Fruit fly (Drosophila melanogaster): ENCODE data around the gene Skp2.
A peak's percentile ranks its signal among the peaks of the same experiment; 100 is the strongest.

Gene Skp2

DNA sequence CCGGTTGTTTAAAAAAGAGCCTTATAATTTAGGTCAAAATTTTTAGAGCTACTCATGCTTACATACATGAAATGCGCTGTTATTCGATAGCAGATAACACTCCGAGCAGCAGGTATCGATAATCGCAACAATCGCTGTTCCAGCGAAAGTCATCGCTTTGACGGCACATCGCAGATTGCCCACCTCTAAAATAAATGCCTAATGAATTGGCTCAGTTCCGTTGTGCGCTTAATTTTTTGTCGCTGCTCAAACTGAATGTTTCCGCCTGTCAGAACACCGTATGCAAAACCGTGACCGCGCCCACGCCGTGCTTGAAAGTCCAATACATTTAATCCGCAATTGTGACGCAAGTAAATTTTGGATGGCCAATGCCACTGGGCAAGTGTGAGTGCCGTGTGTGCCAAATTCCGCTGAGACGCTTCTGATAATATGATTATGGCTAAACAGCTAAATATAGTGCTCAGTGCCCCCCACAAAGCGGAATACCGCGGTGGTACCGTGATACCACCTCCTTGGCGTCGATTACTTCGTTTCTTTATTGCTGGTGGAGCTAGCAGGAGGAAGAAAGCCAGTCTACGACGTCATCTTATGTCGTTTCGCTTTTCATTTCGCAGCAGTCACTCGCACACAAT, 17.9 kb downstream of the Skp2 start, which contains the start of gene CG9795 (continued):
- peak; percentile 19 for TF ChIP-seq CG17802 (tag; optimal IDR thresholded peaks at IDR 0.05)
- TF ChIP-seq bowl (GFP tag; IDR thresholded peaks at IDR 0.05): no peak
- TF ChIP-seq luna (GFP tag; optimal IDR thresholded peaks at IDR 0.05): no peak
- no peak for TF ChIP-seq Dip3 (GFP tag; optimal IDR thresholded peaks at IDR 0.05)
- TF ChIP-seq sob (GFP tag; IDR thresholded peaks at IDR 0.05): peak; percentile 71
- TF ChIP-seq pita (GFP tag; optimal IDR thresholded peaks at IDR 0.05): no peak
- no peak for TF ChIP-seq CG1792 (GFP tag; optimal IDR thresholded peaks at IDR 0.05)
- TF ChIP-seq CG14014 (GFP tag; IDR thresholded peaks at IDR 0.05): no peak
- no peak for TF ChIP-seq sim (GFP tag; IDR thresholded peaks at IDR 0.05)
- peak; percentile 93 for TF ChIP-seq CG34224 (GFP tag; IDR thresholded peaks at IDR 0.05; ENCODE audit: partially characterized antibody)
- TF ChIP-seq oc (tag; optimal IDR thresholded peaks at IDR 0.05): peak; percentile 7
- TF ChIP-seq CG11456 (GFP tag; IDR thresholded peaks at IDR 0.05): no peak
- peak; percentile 57 for TF ChIP-seq row (GFP tag; IDR thresholded peaks at IDR 0.05)
- TF ChIP-seq jing (GFP tag; optimal IDR thresholded peaks at IDR 0.05): no peak
- peak; percentile 18 for TF ChIP-seq CG13624 (GFP tag; optimal IDR thresholded peaks at IDR 0.05)
- peak; percentile 28 for TF ChIP-seq CG10979 (tag; optimal IDR thresholded peaks at IDR 0.05)
- no peak for TF ChIP-seq Oli (tag; optimal IDR thresholded peaks at IDR 0.05)
- TF ChIP-seq pho (GFP tag; optimal IDR thresholded peaks at IDR 0.05): no peak
- 0 out of 2 replicates have a peak, but pooled peaks have one; percentile 31 for TF ChIP-seq CG3847 (GFP tag; IDR thresholded peaks at IDR 0.05)
- TF ChIP-seq hb (GFP tag; IDR thresholded peaks at IDR 0.05; ENCODE audit: partially characterized antibody): peak; percentile 91
- TF ChIP-seq CG15011 (GFP tag; optimal IDR thresholded peaks at IDR 0.05): no peak
- peak; percentile 59 for TF ChIP-seq Myb (GFP tag; optimal IDR thresholded peaks at IDR 0.05)
- no peak for TF ChIP-seq Gug (GFP tag; IDR thresholded peaks at IDR 0.05)
- TF ChIP-seq CG2120 (GFP tag; optimal IDR thresholded peaks at IDR 0.05): peak; percentile 54
- TF ChIP-seq Hand (GFP tag; optimal IDR thresholded peaks at IDR 0.05): peak; percentile 28
- TF ChIP-seq ham (GFP tag; IDR thresholded peaks at IDR 0.05): no peak
- TF ChIP-seq nerfin-1 (tag; optimal IDR thresholded peaks at IDR 0.05): no peak
- no peak for TF ChIP-seq CG10366 (GFP tag; IDR thresholded peaks at IDR 0.05)
- no peak for TF ChIP-seq Hmr (GFP tag; optimal IDR thresholded peaks at IDR 0.05)
- TF ChIP-seq CG4282 (GFP tag; optimal IDR thresholded peaks at IDR 0.05): peak; percentile 51
- no peak for TF ChIP-seq Fer2 (tag; optimal IDR thresholded peaks at IDR 0.05)
- peak; percentile 20 for TF ChIP-seq crc (GFP tag; optimal IDR thresholded peaks at IDR 0.05)
- TF ChIP-seq so (GFP tag; IDR thresholded peaks at IDR 0.05): no peak
- TF ChIP-seq chm (GFP tag; IDR thresholded peaks at IDR 0.05): no peak
- TF ChIP-seq CG30020 (tag; optimal IDR thresholded peaks at IDR 0.05): peak; percentile 79
- TF ChIP-seq CG4707 (GFP tag; optimal IDR thresholded peaks at IDR 0.05): peak; percentile 9
- TF ChIP-seq zf30C (GFP tag; optimal IDR thresholded peaks at IDR 0.05): no peak
- TF ChIP-seq gcm2 (GFP tag; optimal IDR thresholded peaks at IDR 0.05): no peak
- no peak for TF ChIP-seq CG5180 (GFP tag; optimal IDR thresholded peaks at IDR 0.05)
- TF ChIP-seq Dip2 (GFP tag; IDR thresholded peaks at IDR 0.05): no peak
- no peak for TF ChIP-seq CG18476 (GFP tag; optimal IDR thresholded peaks at IDR 0.05)
- TF ChIP-seq CG7372 (GFP tag; IDR thresholded peaks at IDR 0.05): no peak
- no peak for TF ChIP-seq CoRest (tag; optimal IDR thresholded peaks at IDR 0.05)
- TF ChIP-seq fd102C (GFP tag; optimal IDR thresholded peaks at IDR 0.05): no peak
- no peak for TF ChIP-seq MTF-1 (GFP tag; optimal IDR thresholded peaks at IDR 0.05; ENCODE audit: borderline replicate concordance)
- TF ChIP-seq Stat92E (GFP tag; optimal IDR thresholded peaks at IDR 0.05): peak in 1 of 3 experiments; percentile 61
- TF ChIP-seq CG14710 (tag; optimal IDR thresholded peaks at IDR 0.05): peak; percentile 44
- no peak for TF ChIP-seq Sox102F (GFP tag; optimal IDR thresholded peaks at IDR 0.05)
- no peak for TF ChIP-seq scrt (GFP tag; optimal IDR thresholded peaks at IDR 0.05)
- no peak for TF ChIP-seq CG11093 (GFP tag; IDR thresholded peaks at IDR 0.05)
